Worm (Caenorhabditis elegans) whole organism, L1 larva: ENCODE data around the gene arrd-15.
A peak's percentile ranks its signal among the peaks of the same experiment; 100 is the strongest.

Source experiments
- C16A3.4 ChIP-seq: fragments of 150-350 bp; optimal IDR thresholded peaks from 2 replicates; lab custom pipeline; 2014; ENCODE audit warnings: missing biosample characterization, missing genetic modification characterization
- C34B4.2 ChIP-seq: sonication (generic microtip); optimal IDR thresholded peaks from 2 replicates; lab custom pipeline; 2017; ENCODE audit warnings: mild to moderate bottlenecking, missing genetic modification characterization, missing compliant biosample characterization
- aha-1 ChIP-seq: fragments of 150-350 bp; optimal IDR thresholded peaks from 2 replicates; lab custom pipeline; 2014; ENCODE audit warnings: missing biosample characterization, missing genetic modification characterization
- aly-2 ChIP-seq: fragments of 150-350 bp; optimal IDR thresholded peaks from 2 replicates; lab custom pipeline; 2014; ENCODE audit warnings: missing biosample characterization, missing genetic modification characterization
- blmp-1 ChIP-seq: fragments of 150-350 bp; optimal IDR thresholded peaks from 2 replicates; lab custom pipeline; 2014; ENCODE audit warnings: missing biosample characterization, missing genetic modification characterization
- ceh-82 ChIP-seq, 3 experiments: fragments of 150-350 bp in 1 of 3; sonication (generic microtip) in 2 of 3; optimal IDR thresholded peaks; 2 replicates each; lab custom pipeline; 2014 to 2017; ENCODE audit warnings: missing biosample characterization in 3 of 3, missing genetic modification characterization in 3 of 3
- ceh-88 ChIP-seq: fragments of 200-800 bp; sonication (Bioruptor generic); IDR thresholded peaks from 2 replicates; pipeline ENCODE4 v1.3.6; 2022; ENCODE audit warnings: missing genetic modification characterization, missing compliant biosample characterization
- ceh-90 ChIP-seq: sonication (generic microtip); optimal IDR thresholded peaks from 2 replicates; lab custom pipeline; 2016; ENCODE audit warnings: missing genetic modification characterization, missing compliant biosample characterization
- dpl-1 ChIP-seq, 3 experiments: fragments of 150-350 bp in 2 of 3; sonication (generic microtip) in 1 of 3; optimal IDR thresholded peaks; 2 replicates each; lab custom pipeline; 2014 to 2017; ENCODE audit warnings: missing biosample characterization in 3 of 3, missing genetic modification characterization in 3 of 3, missing genetic modification reagents in 3 of 3
- efl-1 ChIP-seq, 4 experiments: fragments of 150-350 bp; optimal IDR thresholded peaks in 3 of 4; peaks in 1 of 4; 1 replicate in 1 of 4; 2 replicates in 3 of 4; lab custom pipeline; 2014; ENCODE audit warnings: missing biosample characterization in 2 of 4, missing genetic modification characterization in 2 of 4, missing genetic modification reagents in 2 of 4
- elt-3 ChIP-seq, 6 experiments: fragments of 150-350 bp in 1 of 6; sonication (generic microtip); optimal IDR thresholded peaks; 2 replicates each; lab custom pipeline; 2017 to 2018; ENCODE audit warnings: missing biosample characterization in 6 of 6, missing genetic modification characterization in 6 of 6, inconsistent platforms in 1 of 6
- fkh-10 ChIP-seq: sonication (generic microtip); optimal IDR thresholded peaks from 2 replicates; lab custom pipeline; 2017; ENCODE audit warnings: missing biosample characterization, missing genetic modification reagents, missing genetic modification characterization
- fkh-8 ChIP-seq: sonication (generic microtip); optimal IDR thresholded peaks from 2 replicates; lab custom pipeline; 2016; ENCODE audit warnings: mild to moderate bottlenecking, missing genetic modification characterization, missing compliant biosample characterization
- fos-1 ChIP-seq: fragments of 150-350 bp; optimal IDR thresholded peaks from 2 replicates; lab custom pipeline; 2014; ENCODE audit warnings: missing biosample characterization, missing genetic modification characterization
- hlh-17 ChIP-seq: fragments of 200-800 bp; sonication (Bioruptor generic); optimal IDR thresholded peaks from 2 replicates; lab custom pipeline; 2018; ENCODE audit warnings: missing genetic modification characterization, mild to moderate bottlenecking, missing compliant biosample characterization, moderate library complexity, borderline replicate concordance
- hlh-4 ChIP-seq: sonication (generic microtip); optimal IDR thresholded peaks from 2 replicates; lab custom pipeline; 2016; ENCODE audit warnings: mild to moderate bottlenecking, missing genetic modification characterization, missing compliant biosample characterization
- isw-1 ChIP-seq: fragments of 200-800 bp; sonication (Bioruptor generic); IDR thresholded peaks from 2 replicates; pipeline ENCODE4 v1.3.6; 2022; ENCODE audit warnings: missing genetic modification characterization, missing compliant biosample characterization
- lin-14 ChIP-seq: fragments of 200-800 bp; sonication (Bioruptor generic); optimal IDR thresholded peaks from 2 replicates; lab custom pipeline; 2018; ENCODE audit warnings: mild to moderate bottlenecking, missing genetic modification characterization, moderate library complexity, missing compliant biosample characterization
- lin-15B ChIP-seq: fragments of 150-350 bp; sonication (generic microtip); optimal IDR thresholded peaks from 3 replicates; lab custom pipeline; 2014; ENCODE audit warnings: missing biosample characterization, missing genetic modification characterization
- lsy-2 ChIP-seq, 2 experiments: fragments of 150-350 bp; optimal IDR thresholded peaks; 2 replicates each; lab custom pipeline; 2014; ENCODE audit warnings: missing biosample characterization in 2 of 2, missing genetic modification characterization in 2 of 2
- nhr-11 ChIP-seq: fragments of 150-350 bp; optimal IDR thresholded peaks from 2 replicates; lab custom pipeline; 2014; ENCODE audit warnings: missing biosample characterization, missing genetic modification characterization
- nhr-20 ChIP-seq: sonication (generic microtip); optimal IDR thresholded peaks from 2 replicates; lab custom pipeline; 2016; ENCODE audit warnings: mild to moderate bottlenecking, missing genetic modification characterization, missing compliant biosample characterization
- nhr-28 ChIP-seq: fragments of 150-350 bp; optimal IDR thresholded peaks from 2 replicates; lab custom pipeline; 2014; ENCODE audit warnings: missing biosample characterization, missing genetic modification characterization
- nhr-47 ChIP-seq: sonication (generic microtip); optimal IDR thresholded peaks from 2 replicates; lab custom pipeline; 2016; ENCODE audit warnings: mild to moderate bottlenecking, missing genetic modification characterization, moderate library complexity, missing compliant biosample characterization
- pag-3 ChIP-seq: sonication (generic microtip); optimal IDR thresholded peaks from 2 replicates; lab custom pipeline; 2017; ENCODE audit warnings: missing genetic modification characterization, mild to moderate bottlenecking, missing compliant biosample characterization, antibody characterized with exemption, borderline replicate concordance; ENCODE audit not compliant: insufficient read depth
- pqm-1 ChIP-seq: sonication (generic microtip); optimal IDR thresholded peaks from 3 replicates; lab custom pipeline; 2017; ENCODE audit warnings: missing biosample characterization, missing genetic modification characterization
- rnt-1 ChIP-seq: sonication (generic microtip); optimal IDR thresholded peaks from 2 replicates; lab custom pipeline; 2016; ENCODE audit warnings: mild to moderate bottlenecking, missing genetic modification characterization, moderate library complexity, missing compliant biosample characterization
- skn-1 ChIP-seq: fragments of 150-350 bp; optimal IDR thresholded peaks from 2 replicates; lab custom pipeline; 2014; ENCODE audit warnings: missing biosample characterization, missing genetic modification characterization
- sup-37 ChIP-seq: fragments of 200-800 bp; sonication (Bioruptor generic); optimal IDR thresholded peaks from 2 replicates; lab custom pipeline; 2018; ENCODE audit warnings: mild to moderate bottlenecking, missing genetic modification characterization, missing compliant biosample characterization
- swsn-7 ChIP-seq: sonication (generic microtip); optimal IDR thresholded peaks from 2 replicates; lab custom pipeline; 2016; ENCODE audit warnings: missing genetic modification characterization, missing compliant biosample characterization
- tbx-2 ChIP-seq: sonication (generic microtip); optimal IDR thresholded peaks from 2 replicates; lab custom pipeline; 2016; ENCODE audit warnings: missing genetic modification characterization, missing compliant biosample characterization
- tlp-1 ChIP-seq: fragments of 150-350 bp; optimal IDR thresholded peaks from 2 replicates; lab custom pipeline; 2014; ENCODE audit warnings: missing biosample characterization, missing genetic modification characterization
- unc-98 ChIP-seq: fragments of 200-800 bp; sonication (Bioruptor generic); IDR thresholded peaks from 2 replicates; pipeline ENCODE4 v1.3.6; 2022; ENCODE audit warnings: missing genetic modification characterization, missing compliant biosample characterization
- xbp-1 ChIP-seq: sonication (generic microtip); optimal IDR thresholded peaks from 2 replicates; lab custom pipeline; 2016; ENCODE audit warnings: missing genetic modification characterization, missing compliant biosample characterization
- zag-1 ChIP-seq: fragments of 150-350 bp; optimal IDR thresholded peaks from 2 replicates; lab custom pipeline; 2014; ENCODE audit warnings: missing biosample characterization, missing genetic modification characterization
- zip-4 ChIP-seq: fragments of 200-800 bp; sonication (Bioruptor generic); optimal IDR thresholded peaks from 2 replicates; lab custom pipeline; 2018; ENCODE audit warnings: mild to moderate bottlenecking, missing genetic modification characterization, moderate library complexity, missing compliant biosample characterization
- ztf-11 ChIP-seq, 2 experiments: sonication (generic microtip); optimal IDR thresholded peaks; 2 replicates each; lab custom pipeline; 2016 to 2017; ENCODE audit warnings: missing genetic modification characterization in 2 of 2, missing biosample characterization in 1 of 2, missing compliant biosample characterization in 1 of 2

Gene arrd-15

ce11 chrIII:8937571-8937970 is 7.7 kb downstream of the arrd-15 start (continued):
- TF ChIP-seq C16A3.4 (tag; lab: Kevin White, UChicago) (peak; percentile 78), hlh-4 (tag; lab: Kevin White, UChicago) (no peak), pag-3 (tag; lab: Kevin White, UChicago) (peak; percentile 68), zag-1 (tag; lab: Kevin White, UChicago) (peak; percentile 7), ztf-11 (tag; optimal IDR thresholded peaks at IDR 0.05; lab: Kevin White, UChicago) (peak in 1 of 2 experiments; percentile 41), blmp-1 (tag; lab: Kevin White, UChicago) (peak; percentile 12), nhr-47 (tag; lab: Kevin White, UChicago) (peak; percentile 83), fkh-8 (tag; lab: Kevin White, UChicago) (peak; percentile 68), ceh-88 (GFP tag; lab: Robert Waterston, UW) (peak; percentile 32; the same call in 1 of the 2 replicates), pqm-1 (tag; lab: Kevin White, UChicago) (no peak), fos-1 (tag; lab: Kevin White, UChicago) (peak; percentile 16), elt-3 (tag; optimal IDR thresholded peaks at IDR 0.05; lab: Kevin White, UChicago) (peak in 2 of 6 experiments; percentile 4 to 11), tlp-1 (no peak), swsn-7 (tag; lab: Kevin White, UChicago) (peak; percentile 76), isw-1 (GFP tag; lab: Robert Waterston, UW) (peak; percentile 35), efl-1 (optimal IDR thresholded peaks at IDR 0.05; lab: Kevin White, UChicago) (peak; percentile 55 to 71), efl-1 (GFP tag; optimal IDR thresholded peaks at IDR 0.05 in 1 of 2; lab: Kevin White, UChicago) (peak; percentile 47 to 97), rnt-1 (tag; lab: Kevin White, UChicago) (peak; percentile 86), lsy-2 (tag; optimal IDR thresholded peaks at IDR 0.05; lab: Kevin White, UChicago) (peak; percentile 72 to 85), ceh-82 (tag; optimal IDR thresholded peaks at IDR 0.05; lab: Kevin White, UChicago) (peak; percentile 27 to 74 (median 58))

DNA sequence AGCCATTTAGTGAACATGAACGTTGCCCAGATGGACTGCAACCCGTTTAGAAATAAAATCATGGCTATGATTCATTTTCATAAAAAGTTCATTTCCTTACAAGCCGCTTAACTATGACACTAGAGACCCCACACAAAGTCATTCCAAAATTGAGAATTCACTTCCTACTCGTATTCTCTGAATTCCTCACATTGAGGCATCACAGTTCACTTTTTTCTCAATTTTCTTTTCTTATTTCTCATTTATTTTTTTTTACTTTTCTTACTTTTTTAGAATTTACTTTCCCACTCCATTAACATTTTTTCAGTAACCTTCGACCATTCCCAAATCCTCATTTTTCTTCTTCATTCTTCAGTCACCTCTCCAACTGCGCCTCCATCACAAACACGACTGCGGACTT is 14.5 kb downstream of the arrd-15 start, which contains the start of gene dhrr-1:
TSS of gene dhrr-1 (plus strand) at position 301 of the 400 bp plus-strand sequence.
- TF ChIP-seq sup-37 (GFP tag; lab: Kevin White, UChicago) (no peak), efl-1 (optimal IDR thresholded peaks at IDR 0.05; lab: Kevin White, UChicago) (no peak), efl-1 (GFP tag; optimal IDR thresholded peaks at IDR 0.05 in 1 of 2; lab: Kevin White, UChicago) (peak in 1 of 2 experiments; percentile 84)
- TF ChIP-seq, all 84 proteins: peak for 1

DNA sequence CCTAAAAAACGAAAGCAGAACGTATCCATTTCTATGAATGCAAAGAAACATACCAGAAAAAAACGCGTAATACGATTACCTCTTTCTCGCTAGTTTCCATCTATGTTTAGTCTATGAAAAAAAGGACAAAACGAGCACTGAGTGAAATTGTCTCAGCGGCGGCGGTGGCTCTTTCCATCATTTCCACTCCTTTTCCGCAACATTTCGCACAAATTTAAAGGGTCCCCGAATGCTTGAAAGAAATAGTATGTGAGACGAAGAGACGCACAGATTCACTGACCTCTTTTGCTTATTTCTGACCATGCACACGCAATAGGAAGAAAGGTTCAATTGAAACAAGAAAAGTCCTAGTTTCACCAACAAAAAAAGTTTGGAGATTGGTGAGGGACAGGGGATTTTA is 16.5 kb downstream of the arrd-15 start:
- TF ChIP-seq xbp-1 (tag; lab: Kevin White, UChicago): no peak
- peak; percentile 62 for TF ChIP-seq lin-14
- no peak for TF ChIP-seq pag-3 (tag; lab: Kevin White, UChicago)
- no peak for TF ChIP-seq aly-2 (tag; lab: Kevin White, UChicago)
- no peak for TF ChIP-seq zip-4 (GFP tag; lab: Kevin White, UChicago)
- peak; percentile 49 for TF ChIP-seq fkh-10 (GFP tag; lab: Kevin White, UChicago)
- TF ChIP-seq aha-1 (tag; lab: Kevin White, UChicago): no peak
- TF ChIP-seq unc-98 (GFP tag; lab: Robert Waterston, UW): no peak
- no peak for TF ChIP-seq hlh-17 (GFP tag; lab: Kevin White, UChicago)
- TF ChIP-seq dpl-1 (GFP tag; optimal IDR thresholded peaks at IDR 0.05; lab: Kevin White, UChicago): no peak

ce11 chrIII:8949147-8949546 is 19.3 kb downstream of the arrd-15 start:
- no peak for TF ChIP-seq lin-15B (tag; lab: Kevin White, UChicago)
- TF ChIP-seq tbx-2 (tag; lab: Kevin White, UChicago): no peak
- TF ChIP-seq C34B4.2 (tag; lab: Kevin White, UChicago): no peak
- no peak for TF ChIP-seq tlp-1
- TF ChIP-seq lin-14: peak; percentile 38
- TF ChIP-seq nhr-20: no peak
- TF ChIP-seq ceh-90: no peak
- no peak for TF ChIP-seq zag-1 (tag; lab: Kevin White, UChicago)
- no peak for TF ChIP-seq skn-1 (tag; lab: Kevin White, UChicago)
- no peak for TF ChIP-seq ceh-82 (tag; optimal IDR thresholded peaks at IDR 0.05; lab: Kevin White, UChicago)
- TF ChIP-seq fkh-10 (GFP tag; lab: Kevin White, UChicago): peak; percentile 51
- no peak for TF ChIP-seq nhr-11 (tag; lab: Kevin White, UChicago)
- no peak for TF ChIP-seq nhr-28 (tag; lab: Kevin White, UChicago)
- TF ChIP-seq nhr-47 (tag; lab: Kevin White, UChicago): no peak
- TF ChIP-seq, all 84 proteins: peak for 2
